Worm (Caenorhabditis elegans) whole organism, L4 larva: ENCODE data around the gene sre-5.

Experiments used
- F49E8.2 ChIP-seq: sonication (generic microtip); optimal IDR thresholded peaks from 2 replicates; lab custom pipeline; 2016; ENCODE audit warnings: missing compliant biosample characterization, mild to moderate bottlenecking, missing genetic modification characterization, borderline replicate concordance
- R02D3.7 ChIP-seq: fragments of 150-350 bp; sonication (generic microtip); optimal IDR thresholded peaks from 3 replicates; lab custom pipeline; 2014; ENCODE audit warnings: missing biosample characterization, missing genetic modification characterization
- Y48G9A.11 ChIP-seq: fragments of 200-800 bp; sonication (Bioruptor generic); IDR thresholded peaks from 2 replicates; pipeline ENCODE4 v1.3.6; 2022; ENCODE audit warnings: missing genetic modification reagents, missing genetic modification characterization, missing compliant biosample characterization
- Y5F2A.4 ChIP-seq: fragments of 200-800 bp; sonication (Bioruptor generic); optimal IDR thresholded peaks from 2 replicates; lab custom pipeline; 2018; ENCODE audit warnings: mild to moderate bottlenecking, missing genetic modification characterization, missing compliant biosample characterization
- aha-1 ChIP-seq: fragments of 150-350 bp; peaks from one replicate; lab custom pipeline; 2014; ENCODE audit warnings: missing biosample characterization, missing genetic modification characterization
- aly-2 ChIP-seq: sonication (generic microtip); optimal IDR thresholded peaks from 2 replicates; lab custom pipeline; 2018; ENCODE audit warnings: missing biosample characterization, missing genetic modification characterization
- arid-1 ChIP-seq: fragments of 200-800 bp; sonication (Bioruptor generic); conservative IDR thresholded peaks from 2 replicates; pipeline ENCODE4 v1.3.6; 2022; ENCODE audit warnings: missing genetic modification reagents, missing genetic modification characterization, missing compliant biosample characterization
- ceh-44 ChIP-seq: fragments of 200-800 bp; sonication (Bioruptor generic); IDR thresholded peaks from 2 replicates; pipeline ENCODE4 v1.3.6; 2022; ENCODE audit warnings: missing genetic modification reagents, missing genetic modification characterization, missing compliant biosample characterization
- daf-19 ChIP-seq: fragments of 200-800 bp; sonication (Bioruptor generic); conservative IDR thresholded peaks from 2 replicates; pipeline ENCODE4 v1.3.6; 2022; ENCODE audit warnings: missing genetic modification characterization, missing compliant biosample characterization
- dmd-8 ChIP-seq: fragments of 200-800 bp; sonication (Bioruptor generic); IDR thresholded peaks from 2 replicates; pipeline ENCODE4 v1.3.6; 2022; ENCODE audit warnings: missing genetic modification characterization, missing compliant biosample characterization
- dmd-9 ChIP-seq: fragments of 200-800 bp; sonication (Bioruptor generic); IDR thresholded peaks from 2 replicates; pipeline ENCODE4 v1.3.6; 2022; ENCODE audit warnings: missing genetic modification reagents, missing genetic modification characterization, missing compliant biosample characterization
- gei-8 ChIP-seq: fragments of 200-800 bp; sonication (Bioruptor generic); optimal IDR thresholded peaks from 2 replicates; lab custom pipeline; 2018; ENCODE audit warnings: mild to moderate bottlenecking, missing genetic modification characterization, missing compliant biosample characterization
- lim-7 ChIP-seq: fragments of 200-800 bp; sonication (Bioruptor generic); IDR thresholded peaks from 2 replicates; pipeline ENCODE4 v1.3.6; 2022; ENCODE audit warnings: missing genetic modification characterization, missing compliant biosample characterization
- lin-15B ChIP-seq: fragments of 150-350 bp; sonication (generic microtip); optimal IDR thresholded peaks from 3 replicates; lab custom pipeline; 2014; ENCODE audit warnings: missing biosample characterization, missing genetic modification characterization
- mdt-29 ChIP-seq: fragments of 200-800 bp; sonication (Bioruptor generic); IDR thresholded peaks from 2 replicates; pipeline ENCODE4 v1.3.6; 2022; ENCODE audit warnings: missing genetic modification reagents, missing genetic modification characterization, missing compliant biosample characterization
- mes-2 ChIP-seq: sonication (generic microtip); optimal IDR thresholded peaks from 2 replicates; lab custom pipeline; 2016; ENCODE audit warnings: missing genotype, mild to moderate bottlenecking, missing genetic modification characterization, missing compliant biosample characterization; ENCODE audit not compliant: poor library complexity, severe bottlenecking
- nhr-111 ChIP-seq: fragments of 200-800 bp; sonication (Bioruptor generic); optimal IDR thresholded peaks from 2 replicates; lab custom pipeline; 2018; ENCODE audit warnings: mild to moderate bottlenecking, missing genetic modification characterization, missing compliant biosample characterization
- nhr-25 ChIP-seq: sonication (generic microtip); optimal IDR thresholded peaks from 2 replicates; lab custom pipeline; 2017; ENCODE audit warnings: missing genetic modification characterization, mild to moderate bottlenecking, missing compliant biosample characterization, antibody characterized with exemption, moderate library complexity, borderline replicate concordance; ENCODE audit not compliant: insufficient read depth
- nhr-48 ChIP-seq: sonication (generic microtip); optimal IDR thresholded peaks from 2 replicates; lab custom pipeline; 2016; ENCODE audit warnings: mild to moderate bottlenecking, missing genetic modification characterization, missing compliant biosample characterization
- php-3 ChIP-seq: fragments of 200-800 bp; sonication (Bioruptor generic); IDR thresholded peaks from 2 replicates; pipeline ENCODE4 v1.3.6; 2022; ENCODE audit warnings: missing genetic modification reagents, missing genetic modification characterization, missing compliant biosample characterization
- sdz-12 ChIP-seq: fragments of 200-800 bp; sonication (Bioruptor generic); optimal IDR thresholded peaks from 2 replicates; lab custom pipeline; 2018; ENCODE audit warnings: mild to moderate bottlenecking, missing genetic modification characterization, missing compliant biosample characterization
- set-16 ChIP-seq: fragments of 200-800 bp; sonication (Bioruptor generic); IDR thresholded peaks from 2 replicates; pipeline ENCODE4 v1.3.6; 2022; ENCODE audit warnings: missing genetic modification reagents, missing genetic modification characterization, missing compliant biosample characterization
- snpc-4 ChIP-seq: fragments of 150-350 bp; optimal IDR thresholded peaks from 2 replicates; lab custom pipeline; 2014; ENCODE audit warnings: missing biosample characterization, missing genetic modification characterization
- tra-1 ChIP-seq: fragments of 200-800 bp; sonication (Bioruptor generic); IDR thresholded peaks from 2 replicates; pipeline ENCODE4 v1.3.6; 2022; ENCODE audit warnings: missing genetic modification reagents, missing genetic modification characterization, missing compliant biosample characterization
- unc-62 ChIP-seq, 3 experiments: fragments of 150-350 bp in 1 of 3; sonication (generic microtip); optimal IDR thresholded peaks in 2 of 3; peaks in 1 of 3; 1 replicate in 1 of 3; 2 replicates in 2 of 3; lab custom pipeline; 2014 to 2017; ENCODE audit warnings: missing biosample characterization in 3 of 3, missing genetic modification characterization in 3 of 3, missing genetic modification reagents in 3 of 3, missing genotype in 1 of 3
- vab-7 ChIP-seq: fragments of 200-800 bp; sonication (Bioruptor generic); IDR thresholded peaks from 2 replicates; pipeline ENCODE4 v1.3.6; 2022; ENCODE audit warnings: missing genetic modification reagents, missing genetic modification characterization, missing compliant biosample characterization
- zip-11 ChIP-seq: fragments of 200-800 bp; sonication (Bioruptor generic); IDR thresholded peaks from 2 replicates; pipeline ENCODE4 v1.3.6; 2022; ENCODE audit warnings: missing genetic modification characterization, missing compliant biosample characterization
- zip-2 ChIP-seq: fragments of 150-350 bp; optimal IDR thresholded peaks from 2 replicates; lab custom pipeline; 2014; ENCODE audit warnings: missing biosample characterization, missing genetic modification characterization
- ztf-7 ChIP-seq: fragments of 150-350 bp; optimal IDR thresholded peaks from 2 replicates; lab custom pipeline; 2014; ENCODE audit warnings: missing biosample characterization, missing genetic modification characterization

sre-5 gene

ce11 chrIV:3559201-3559600 lies 5.8 kb upstream of the sre-5 start:
- TF ChIP-seq Y48G9A.11 (no peak), aha-1 (tag; lab: Kevin White, UChicago) (peak; percentile 93)

ce11 chrIV:3568608-3569007 lies 3.6 kb downstream of the sre-5 start, which contains the start of gene otpl-1:
TSS of gene otpl-1 (plus strand) at chrIV:3568979.
- TF ChIP-seq gei-8 (GFP tag; lab: Kevin White, UChicago) (no peak), zip-2 (tag; lab: Kevin White, UChicago) (no peak), dmd-9 (GFP tag; lab: Robert Waterston, UW) (no peak), set-16 (GFP tag; lab: Robert Waterston, UW) (peak; percentile 47; the same call in 1 of the 2 replicates)

ce11 chrIV:3570612-3571011 lies 5.6 kb downstream of the sre-5 start:
- TF ChIP-seq set-16 (GFP tag; lab: Robert Waterston, UW) (peak; percentile 69), ceh-44 (GFP tag; lab: Robert Waterston, UW) (no peak)
- TF ChIP-seq, all 104 proteins: peak for 1

DNA sequence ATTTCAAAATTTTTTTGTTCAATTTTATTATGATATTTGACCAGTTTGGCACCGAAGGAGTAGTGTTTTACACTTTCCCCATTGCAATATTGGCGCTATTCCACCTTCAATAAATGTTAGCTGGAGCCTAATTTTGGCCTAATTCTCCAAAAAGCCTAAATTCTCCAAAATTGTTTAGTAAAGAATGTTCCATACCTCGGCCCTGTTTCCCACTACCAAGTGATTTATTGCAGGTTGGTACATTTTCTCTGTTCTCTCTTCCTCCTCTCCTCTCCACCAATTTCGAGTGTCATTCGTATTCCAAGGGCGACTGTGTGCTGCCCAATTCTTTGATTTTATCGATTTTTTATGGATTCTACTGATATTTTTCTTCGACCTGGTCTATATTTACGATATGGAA lies 13.2 kb downstream of the sre-5 start, which contains the start of gene Y37E11B.2:
TSS of gene Y37E11B.2 (plus strand) at position 301 of the 400 bp plus-strand sequence.
- TF ChIP-seq lim-7 (no peak), nhr-25 (tag; lab: Kevin White, UChicago) (no peak), zip-11 (GFP tag; lab: Robert Waterston, UW) (no peak), daf-19 (no peak), R02D3.7 (no peak)
- TF ChIP-seq, all 104 proteins: peak for 0

ce11 chrIV:3578667-3579066 lies 13.7 kb downstream of the sre-5 start:
- TF ChIP-seq F49E8.2 (tag; lab: Kevin White, UChicago) (no peak), aly-2 (tag; lab: Kevin White, UChicago) (no peak), lim-7 (no peak), ztf-7 (tag; lab: Kevin White, UChicago) (no peak), mes-2 (tag; lab: Kevin White, UChicago) (no peak), lin-15B (tag; lab: Kevin White, UChicago) (no peak), unc-62 (GFP tag; optimal IDR thresholded peaks at IDR 0.05 in 1 of 2; lab: Kevin White, UChicago) (peak in 1 of 2 experiments; percentile 72), unc-62 (tag; optimal IDR thresholded peaks at IDR 0.05; lab: Kevin White, UChicago) (no peak), vab-7 (GFP tag; lab: Robert Waterston, UW) (no peak), arid-1 (GFP tag; lab: Robert Waterston, UW) (no peak)

- no peak for TF ChIP-seq lin-15B (tag; lab: Kevin White, UChicago)
These were observed 14.5 kb downstream of the sre-5 start, which contains the start of gene Y37E11B.1 for ce11 chrIV:3579477-3579975. TSS of gene Y37E11B.1 (plus strand) at chrIV:3579621.

DNA sequence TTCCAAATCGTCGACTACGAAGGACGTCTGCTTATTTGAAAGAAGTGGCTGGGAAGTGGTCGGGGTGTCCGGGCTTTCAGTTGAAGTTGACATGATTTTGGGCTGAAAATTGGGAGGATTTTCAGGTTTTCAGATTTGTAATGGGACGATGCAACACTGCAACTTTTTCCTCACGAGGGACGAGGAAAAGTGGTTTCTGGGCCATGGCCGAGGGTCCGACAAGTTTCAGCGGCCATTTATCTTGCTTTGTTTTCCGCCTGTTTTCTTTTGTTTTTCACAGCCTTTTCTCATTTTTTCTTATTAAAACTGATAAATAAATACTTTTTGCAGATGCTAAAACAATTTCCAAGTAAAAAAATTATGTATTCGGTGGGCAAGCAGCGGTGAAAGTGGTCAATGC lies 17.8 kb downstream of the sre-5 start, which contains the start of gene blos-7:
TSS of gene blos-7 (minus strand) at position 101 of the 400 bp plus-strand sequence.
- TF ChIP-seq tra-1 (0 out of 2 replicates have a peak, but pooled peaks have one; percentile 26), set-16 (GFP tag; lab: Robert Waterston, UW) (0 out of 2 replicates have a peak, but pooled peaks have one; percentile 14)
- TF ChIP-seq, all 104 proteins: peak for 2; not testable (repeated sequence) for 102

DNA sequence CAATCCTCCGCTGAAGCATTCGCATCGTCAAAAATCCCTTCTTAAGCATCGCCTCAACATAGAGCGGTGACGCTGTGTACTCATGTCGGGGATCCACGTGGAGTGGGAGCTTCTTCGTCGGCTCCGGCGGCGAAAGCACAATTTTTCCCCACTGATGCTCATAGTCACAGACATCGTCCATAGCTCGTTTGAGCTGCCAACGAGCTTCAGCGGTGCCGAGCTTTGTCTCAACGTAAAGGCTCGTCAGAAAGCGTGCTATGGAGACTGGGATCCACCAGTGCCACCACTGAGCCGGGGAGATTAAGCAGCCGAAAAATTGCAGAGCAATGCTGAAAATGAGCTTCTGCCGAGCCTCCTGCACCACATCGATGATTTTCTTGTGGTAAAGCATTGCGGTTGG lies 25.8 kb downstream of the sre-5 start:
- TF ChIP-seq nhr-111 (GFP tag; lab: Kevin White, UChicago): no peak
- TF ChIP-seq dmd-9 (GFP tag; lab: Robert Waterston, UW): no peak
- no peak for TF ChIP-seq mdt-29
- TF ChIP-seq sdz-12 (GFP tag; lab: Kevin White, UChicago): no peak
- no peak for TF ChIP-seq dmd-8 (GFP tag; lab: Robert Waterston, UW)
- TF ChIP-seq snpc-4: no peak
- TF ChIP-seq php-3 (GFP tag; lab: Robert Waterston, UW): 0 out of 2 replicates have a peak, but pooled peaks have one; percentile 22
- no peak for TF ChIP-seq Y5F2A.4
- peak; percentile 57 for TF ChIP-seq set-16 (GFP tag; lab: Robert Waterston, UW)
- TF ChIP-seq nhr-48 (tag; lab: Kevin White, UChicago): no peak
